Fruit fly (Drosophila melanogaster): ENCODE measurements around the gene CG14995.
A peak's percentile ranks its signal among the peaks of the same experiment; 100 is the strongest.

- TF ChIP-seq Blimp-1 (GFP tag; optimal IDR thresholded peaks at IDR 0.05) (no peak), CG11762 (GFP tag; optimal IDR thresholded peaks at IDR 0.05; ENCODE audit: insufficient read depth) (peak; percentile 56), ss (GFP tag; optimal IDR thresholded peaks at IDR 0.05) (peak; percentile 51 to 77), spab (GFP tag; optimal IDR thresholded peaks at IDR 0.05) (peak; percentile 62), CG8119 (GFP tag; IDR thresholded peaks at IDR 0.05) (peak; percentile 74)
Measured at dm6 chr3L:4108844-4109494, 5.9 kb upstream of the CG14995 start.
